Worm (Caenorhabditis elegans): ENCODE measurements around the gene T19B10.2.

ce11 chrV:11216137-11216536 is 5.0 kb upstream of the T19B10.2 start:
- TF ChIP-seq tbx-2 (tag; optimal IDR thresholded peaks at IDR 0.05) (no peak), nhr-12 (tag; optimal IDR thresholded peaks at IDR 0.05) (no peak)

All from whole organism, L1 larva.